Worm (Caenorhabditis elegans): ENCODE measurements around the gene strm-1.

DNA sequence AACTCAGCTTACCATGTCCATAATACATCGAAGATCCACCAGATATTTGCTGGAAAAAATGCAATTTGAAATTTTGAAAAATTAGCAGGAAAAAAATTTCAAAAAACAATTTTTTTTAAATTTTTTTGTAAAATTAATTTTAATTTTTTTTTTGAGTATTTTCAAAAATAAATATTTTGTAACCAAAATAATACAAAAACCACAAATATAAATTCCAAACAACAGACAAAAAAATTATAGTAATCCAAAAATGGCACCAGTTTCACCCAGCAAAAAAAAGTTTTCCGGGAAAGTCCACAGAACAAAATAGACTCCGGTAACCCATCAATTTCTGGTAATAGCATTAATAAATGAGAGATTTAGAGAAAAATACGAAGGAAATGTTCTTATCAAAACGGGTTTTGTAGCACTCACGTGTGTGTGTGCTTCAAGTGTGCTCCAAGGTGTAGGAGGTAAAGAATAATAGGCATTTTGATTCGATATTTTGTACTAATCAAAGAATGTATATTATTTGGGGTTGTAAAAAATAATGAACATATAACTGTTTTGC is 53.0 kb downstream of the strm-1 start, which contains the start of gene nhr-121:
- TF ChIP-seq W03F9.2 (tag; optimal IDR thresholded peaks at IDR 0.05) (no peak), dao-5 (tag; optimal IDR thresholded peaks at IDR 0.05) (no peak), him-1 (tag; optimal IDR thresholded peaks at IDR 0.05) (no peak)

Measured in whole organism, L4/young adult.